Fruit fly (Drosophila melanogaster) whole organism, embryonic: ENCODE results near the gene CG12662.

ENCODE experiments used
- BtbVII ChIP-seq: fragments of 200-800 bp; sonication (Bioruptor generic); optimal IDR thresholded peaks from 3 replicates; lab custom pipeline; 2017; ENCODE audit warnings: missing biosample characterization, mild to moderate bottlenecking, missing genetic modification characterization
- C15 ChIP-seq: fragments of 200-800 bp; sonication (Bioruptor generic); IDR thresholded peaks from 3 replicates; pipeline ENCODE4 v1.3.6; 2022; ENCODE audit warnings: missing biosample characterization, missing genetic modification characterization
- CG10543 ChIP-seq: fragments of 200-800 bp; sonication (Bioruptor generic); optimal IDR thresholded peaks from 3 replicates; lab custom pipeline; 2017; ENCODE audit warnings: missing biosample characterization, mild to moderate bottlenecking, missing genetic modification characterization, moderate library complexity
- CG10565 ChIP-seq: fragments of 200-800 bp; sonication (Bioruptor generic); optimal IDR thresholded peaks from 3 replicates; lab custom pipeline; 2016; ENCODE audit warnings: missing biosample characterization, mild to moderate bottlenecking, missing genetic modification characterization
- CG11398 ChIP-seq: fragments of 200-800 bp; sonication (Bioruptor generic); optimal IDR thresholded peaks from 2 replicates; lab custom pipeline; 2016; ENCODE audit warnings: missing biosample characterization, missing genetic modification characterization
- CG12942 ChIP-seq: fragments of 200-800 bp; sonication (Bioruptor generic); optimal IDR thresholded peaks from 3 replicates; lab custom pipeline; 2016; ENCODE audit warnings: missing biosample characterization, missing genetic modification characterization
- CG14710 ChIP-seq: fragments of 200-800 bp; sonication (Bioruptor generic); optimal IDR thresholded peaks from 3 replicates; lab custom pipeline; 2019; ENCODE audit warnings: missing biosample characterization, mild to moderate bottlenecking, missing genetic modification characterization, moderate library complexity
- CG17186 ChIP-seq: fragments of 200-800 bp; sonication (Bioruptor generic); optimal IDR thresholded peaks from 3 replicates; lab custom pipeline; 2017; ENCODE audit warnings: missing biosample characterization, missing genetic modification reagents, missing genetic modification characterization
- CG2678 ChIP-seq: fragments of 200-800 bp; sonication (Bioruptor generic); optimal IDR thresholded peaks from 3 replicates; lab custom pipeline; 2019; ENCODE audit warnings: missing biosample characterization, mild to moderate bottlenecking, missing genetic modification characterization, moderate library complexity
- CG2889 ChIP-seq: fragments of 200-800 bp; sonication (Bioruptor generic); IDR thresholded peaks from 3 replicates; pipeline ENCODE4 v1.3.6; 2022; ENCODE audit warnings: missing biosample characterization, missing genetic modification characterization
- CG30431 ChIP-seq: fragments of 200-800 bp; sonication (Bioruptor generic); optimal IDR thresholded peaks from 2 replicates; lab custom pipeline; 2017; ENCODE audit warnings: missing biosample characterization, missing genetic modification characterization
- CG33557 ChIP-seq: fragments of 200-800 bp; sonication (Bioruptor generic); optimal IDR thresholded peaks from 2 replicates; lab custom pipeline; 2019; ENCODE audit warnings: missing biosample characterization, mild to moderate bottlenecking, missing genetic modification characterization, moderate library complexity
- CG34224 ChIP-seq: fragments of 200-800 bp; sonication (Bioruptor generic); IDR thresholded peaks from 3 replicates; pipeline ENCODE4 v1.3.6; 2022; ENCODE audit warnings: missing biosample characterization, missing genetic modification characterization; ENCODE audit not compliant: partially characterized antibody
- CG42726 ChIP-seq: fragments of 200-800 bp; sonication (Bioruptor generic); IDR thresholded peaks from 2 replicates; pipeline ENCODE4 v1.3.6; 2022; ENCODE audit warnings: missing biosample characterization, missing genetic modification characterization; ENCODE audit not compliant: partially characterized antibody
- CG4282 ChIP-seq: fragments of 200-800 bp; sonication (Bioruptor generic); optimal IDR thresholded peaks from 2 replicates; lab custom pipeline; 2016; ENCODE audit warnings: missing biosample characterization, missing genetic modification characterization
- CG6254 ChIP-seq: fragments of 200-800 bp; sonication (Bioruptor generic); optimal IDR thresholded peaks from 3 replicates; lab custom pipeline; 2017; ENCODE audit warnings: mild to moderate bottlenecking, missing biosample characterization, missing genetic modification reagents, missing genetic modification characterization
- CG6654 ChIP-seq: fragments of 200-800 bp; sonication (Bioruptor generic); optimal IDR thresholded peaks from 2 replicates; lab custom pipeline; 2017; ENCODE audit warnings: missing biosample characterization, mild to moderate bottlenecking, missing genetic modification characterization
- CG8944 ChIP-seq: fragments of 200-800 bp; sonication (Bioruptor generic); optimal IDR thresholded peaks from 3 replicates; lab custom pipeline; 2016; ENCODE audit warnings: missing biosample characterization, missing genetic modification characterization
- D ChIP-seq, 2 experiments: fragments of 200-800 bp in 1 of 2; fragments of >200 bp in 1 of 2; sonication (Bioruptor generic) in 1 of 2; optimal IDR thresholded peaks; 2 replicates in 1 of 2; 3 replicates in 1 of 2; lab custom pipeline; 2017; ENCODE audit warnings: mild to moderate bottlenecking in 1 of 2, missing biosample characterization in 1 of 2, missing genetic modification characterization in 1 of 2, missing genetic modification reagents in 1 of 2
- Drgx ChIP-seq: fragments of 200-800 bp; sonication (Bioruptor generic); IDR thresholded peaks from 2 replicates; pipeline ENCODE4 v1.3.6; 2022; ENCODE audit warnings: missing biosample characterization, missing genetic modification characterization
- E2f1 ChIP-seq: fragments of 200-800 bp; sonication (Bioruptor generic); IDR thresholded peaks from 2 replicates; pipeline ENCODE4 v1.3.6; 2022; ENCODE audit warnings: missing biosample characterization, missing genetic modification characterization
- ERR ChIP-seq: fragments of 200-800 bp; sonication (Bioruptor generic); optimal IDR thresholded peaks from 2 replicates; lab custom pipeline; 2016; ENCODE audit warnings: missing biosample characterization, missing genetic modification characterization
- Fer1 ChIP-seq: fragments of 200-800 bp; sonication (Bioruptor generic); optimal IDR thresholded peaks from 2 replicates; lab custom pipeline; 2017; ENCODE audit warnings: missing biosample characterization, mild to moderate bottlenecking, missing genetic modification characterization
- Fer2 ChIP-seq: fragments of 200-800 bp; sonication (Bioruptor generic); optimal IDR thresholded peaks from 2 replicates; lab custom pipeline; 2018; ENCODE audit warnings: missing biosample characterization, mild to moderate bottlenecking, missing genetic modification characterization, moderate library complexity
- Gsc ChIP-seq: fragments of 200-800 bp; sonication (Bioruptor generic); IDR thresholded peaks from 2 replicates; pipeline ENCODE4 v1.3.6; 2022; ENCODE audit warnings: missing biosample characterization, missing genetic modification characterization
- H2.0 ChIP-seq: fragments of 200-800 bp; sonication (Bioruptor generic); IDR thresholded peaks from 2 replicates; pipeline ENCODE4 v1.3.6; 2022; ENCODE audit warnings: missing biosample characterization, missing genetic modification characterization
- HHEX ChIP-seq: fragments of 200-800 bp; sonication (Bioruptor generic); optimal IDR thresholded peaks from 3 replicates; lab custom pipeline; 2017; ENCODE audit warnings: missing biosample characterization, mild to moderate bottlenecking, missing genetic modification characterization, missing genetic modification reagents
- HLHmδ ChIP-seq: fragments of 200-800 bp; sonication (Bioruptor generic); optimal IDR thresholded peaks from 2 replicates; lab custom pipeline; 2018; ENCODE audit warnings: missing biosample characterization, mild to moderate bottlenecking, missing genetic modification characterization, moderate library complexity
- NFAT ChIP-seq: fragments of 200-800 bp; sonication (Bioruptor generic); IDR thresholded peaks from 2 replicates; pipeline ENCODE4 v1.3.6; 2022; ENCODE audit warnings: missing biosample characterization, missing genetic modification characterization
- NfI ChIP-seq: fragments of 200-800 bp; sonication (Bioruptor generic); optimal IDR thresholded peaks from 3 replicates; lab custom pipeline; 2018; ENCODE audit warnings: missing biosample characterization, mild to moderate bottlenecking, missing genetic modification characterization, moderate library complexity
- Sox100B ChIP-seq: fragments of 200-800 bp; sonication (Bioruptor generic); optimal IDR thresholded peaks from 3 replicates; lab custom pipeline; 2018; ENCODE audit warnings: missing biosample characterization, mild to moderate bottlenecking, missing genetic modification characterization
- Stat92E ChIP-seq, 3 experiments: fragments of >200 bp in 2 of 3; fragments of 200-800 bp in 1 of 3; sonication (Bioruptor generic) in 1 of 3; optimal IDR thresholded peaks; 2 replicates each; lab custom pipeline; 2017 to 2019; ENCODE audit warnings: missing biosample characterization in 3 of 3, missing genetic modification characterization in 3 of 3, mild to moderate bottlenecking in 1 of 3, moderate library complexity in 1 of 3
- TFAM ChIP-seq: fragments of 200-800 bp; sonication (Bioruptor generic); optimal IDR thresholded peaks from 2 replicates; lab custom pipeline; 2017; ENCODE audit warnings: missing biosample characterization, missing genetic modification characterization, inconsistent platforms
- Trl ChIP-seq, 3 experiments: fragments of >200 bp in 2 of 3; fragments of 200-800 bp in 1 of 3; sonication (Bioruptor generic) in 1 of 3; optimal IDR thresholded peaks; 2 replicates in 1 of 3; 3 replicates in 2 of 3; lab custom pipeline; 2016 to 2017; ENCODE audit warnings: missing biosample characterization in 1 of 3, missing genetic modification characterization in 1 of 3
- Xbp1 ChIP-seq: fragments of 200-800 bp; sonication (Bioruptor generic); optimal IDR thresholded peaks from 3 replicates; lab custom pipeline; 2016; ENCODE audit warnings: missing biosample characterization, mild to moderate bottlenecking, missing genetic modification characterization
- abd-A ChIP-seq: fragments of 200-800 bp; sonication (Bioruptor generic); optimal IDR thresholded peaks from 3 replicates; lab custom pipeline; 2019; ENCODE audit warnings: missing biosample characterization, mild to moderate bottlenecking, missing genetic modification characterization, moderate library complexity
- az2 ChIP-seq: fragments of 200-800 bp; sonication (Bioruptor generic); optimal IDR thresholded peaks from 3 replicates; lab custom pipeline; 2016; ENCODE audit warnings: missing biosample characterization, missing genetic modification characterization
- bowl ChIP-seq: fragments of 200-800 bp; sonication (Bioruptor generic); IDR thresholded peaks from 2 replicates; pipeline ENCODE4 v1.3.6; 2022; ENCODE audit warnings: missing biosample characterization, missing genetic modification characterization
- cg ChIP-seq: fragments of 200-800 bp; sonication (Bioruptor generic); optimal IDR thresholded peaks from 3 replicates; lab custom pipeline; 2019; ENCODE audit warnings: missing biosample characterization, mild to moderate bottlenecking, missing genetic modification characterization, moderate library complexity
- disco-r ChIP-seq: fragments of 200-800 bp; sonication (Bioruptor generic); optimal IDR thresholded peaks from 2 replicates; lab custom pipeline; 2016; ENCODE audit warnings: missing biosample characterization, missing genetic modification characterization
- emc ChIP-seq: fragments of 200-800 bp; sonication (Bioruptor generic); optimal IDR thresholded peaks from 2 replicates; lab custom pipeline; 2016; ENCODE audit warnings: missing biosample characterization, missing genetic modification characterization
- insv ChIP-seq, 2 experiments: fragments of 200-800 bp; sonication (Bioruptor generic); optimal IDR thresholded peaks; 3 replicates each; lab custom pipeline; 2016 to 2018; ENCODE audit warnings: missing biosample characterization in 2 of 2, missing genetic modification characterization in 2 of 2
- jing ChIP-seq: fragments of 200-800 bp; sonication (Bioruptor generic); optimal IDR thresholded peaks from 2 replicates; lab custom pipeline; 2018; ENCODE audit warnings: missing biosample characterization, mild to moderate bottlenecking, missing genetic modification characterization
- org-1 ChIP-seq: fragments of 200-800 bp; sonication (Bioruptor generic); optimal IDR thresholded peaks from 2 replicates; lab custom pipeline; 2017; ENCODE audit warnings: missing biosample characterization, missing genetic modification characterization
- schlank ChIP-seq: fragments of 200-800 bp; sonication (Bioruptor generic); optimal IDR thresholded peaks from 2 replicates; lab custom pipeline; 2018; ENCODE audit warnings: missing biosample characterization, mild to moderate bottlenecking, missing genetic modification characterization
- sd ChIP-seq: fragments of 200-800 bp; sonication (Bioruptor generic); optimal IDR thresholded peaks from 3 replicates; lab custom pipeline; 2018; ENCODE audit warnings: missing biosample characterization, mild to moderate bottlenecking, missing genetic modification characterization, moderate library complexity
- seq ChIP-seq: fragments of 200-800 bp; sonication (Bioruptor generic); IDR thresholded peaks from 2 replicates; pipeline ENCODE4 v1.3.6; 2022; ENCODE audit warnings: missing biosample characterization, missing genetic modification characterization
- shn ChIP-seq: fragments of 200-800 bp; sonication (Bioruptor generic); optimal IDR thresholded peaks from 3 replicates; lab custom pipeline; 2016; ENCODE audit warnings: missing biosample characterization, missing genetic modification characterization
- wdn ChIP-seq: fragments of 200-800 bp; sonication (Bioruptor generic); IDR thresholded peaks from 2 replicates; pipeline ENCODE4 v1.3.6; 2022; ENCODE audit warnings: missing biosample characterization, missing genetic modification characterization
- zfh2 ChIP-seq: fragments of 200-800 bp; sonication (Bioruptor generic); optimal IDR thresholded peaks from 2 replicates; lab custom pipeline; 2016; ENCODE audit warnings: missing biosample characterization, missing genetic modification characterization

Gene CG12662

dm6 chrX:8973136-8973535 lies 11.1 kb downstream of the CG12662 start (continued):
- TF ChIP-seq org-1 (GFP tag; lab: Kevin White, UChicago) = no peak
- no peak for TF ChIP-seq CG34224 (GFP tag; lab: Robert Waterston, UW)
- TF ChIP-seq TFAM (GFP tag; lab: Kevin White, UChicago) = no peak
- no peak for TF ChIP-seq sd (tag; lab: Kevin White, UChicago)
- TF ChIP-seq CG6654 = no peak
- peak; percentile 41 for TF ChIP-seq E2f1 (GFP tag; lab: Robert Waterston, UW)
- TF ChIP-seq Gsc (GFP tag; lab: Robert Waterston, UW) = no peak
- peak; percentile 24 for TF ChIP-seq Xbp1 (GFP tag; lab: Kevin White, UChicago)
- no peak for TF ChIP-seq seq (GFP tag; lab: Robert Waterston, UW)
- TF ChIP-seq Fer2 (tag; lab: Kevin White, UChicago) = no peak
- TF ChIP-seq CG14710 = no peak
- TF ChIP-seq az2 (GFP tag; lab: Kevin White, UChicago) = no peak
- TF ChIP-seq wdn = no peak
- no peak for TF ChIP-seq HLHmδ (GFP tag; lab: Kevin White, UChicago)
- TF ChIP-seq CG6254 (GFP tag; lab: Kevin White, UChicago) = no peak
- no peak for TF ChIP-seq schlank (tag; lab: Kevin White, UChicago)
- TF ChIP-seq CG42726 (GFP tag; lab: Robert Waterston, UW) = no peak
- no peak for TF ChIP-seq D (optimal IDR thresholded peaks at IDR 0.05; lab: Kevin White, UChicago)
- TF ChIP-seq D (GFP tag; optimal IDR thresholded peaks at IDR 0.05; lab: Kevin White, UChicago) = no peak
- no peak for TF ChIP-seq CG12942
- no peak for TF ChIP-seq CG11398 (GFP tag; lab: Kevin White, UChicago)
- TF ChIP-seq H2.0 (GFP tag; lab: Robert Waterston, UW) = 0 out of 2 replicates have a peak, but pooled peaks have one; percentile 20
- TF ChIP-seq jing (GFP tag; lab: Kevin White, UChicago) = no peak
- no peak for TF ChIP-seq abd-A (tag; lab: Kevin White, UChicago)
- TF ChIP-seq BtbVII (GFP tag; lab: Kevin White, UChicago) = no peak
- TF ChIP-seq cg (GFP tag; lab: Kevin White, UChicago) = no peak
- peak; percentile 34 for TF ChIP-seq NfI
- TF ChIP-seq CG8944 (GFP tag; lab: Kevin White, UChicago) = no peak
- TF ChIP-seq insv (GFP tag; optimal IDR thresholded peaks at IDR 0.05; lab: Kevin White, UChicago) = no peak
- no peak for TF ChIP-seq CG30431
- no peak for TF ChIP-seq NFAT (GFP tag; lab: Robert Waterston, UW)
- TF ChIP-seq disco-r (GFP tag; lab: Kevin White, UChicago) = no peak
- TF ChIP-seq Sox100B (GFP tag; lab: Kevin White, UChicago) = no peak
- no peak for TF ChIP-seq emc (GFP tag; lab: Kevin White, UChicago)
- TF ChIP-seq HHEX = no peak
- no peak for TF ChIP-seq Drgx
- TF ChIP-seq ERR (GFP tag; lab: Kevin White, UChicago) = no peak
- no peak for TF ChIP-seq CG17186
- TF ChIP-seq Trl (optimal IDR thresholded peaks at IDR 0.05; lab: Kevin White, UChicago) = no peak
- TF ChIP-seq Trl (GFP tag; optimal IDR thresholded peaks at IDR 0.05; lab: Kevin White, UChicago) = no peak
- no peak for TF ChIP-seq CG10565
- no peak for TF ChIP-seq Fer1 (GFP tag; lab: Kevin White, UChicago)
- TF ChIP-seq CG4282 (GFP tag; lab: Kevin White, UChicago) = no peak
- TF ChIP-seq CG2889 = no peak
- TF ChIP-seq shn (GFP tag; lab: Kevin White, UChicago) = no peak
- TF ChIP-seq C15 = no peak
- no peak for TF ChIP-seq Stat92E (GFP tag; optimal IDR thresholded peaks at IDR 0.05; lab: Kevin White, UChicago)
- no peak for TF ChIP-seq CG2678 (tag; lab: Kevin White, UChicago)
- peak; percentile 21 for TF ChIP-seq CG10543 (GFP tag; lab: Kevin White, UChicago)
- no peak for TF ChIP-seq zfh2 (GFP tag; lab: Kevin White, UChicago)
- TF ChIP-seq bowl (GFP tag; lab: Robert Waterston, UW) = no peak
- no peak for TF ChIP-seq CG33557
